Fruit fly (Drosophila melanogaster) whole organism, embryonic: ENCODE data around the gene CG17786.
A peak's percentile ranks its signal among the peaks of the same experiment; 100 is the strongest.

Experiments used
- CG11093 ChIP-seq: fragments of 200-800 bp; sonication (Bioruptor generic); IDR thresholded peaks from 3 replicates; pipeline ENCODE4 v1.3.6; 2022; ENCODE audit warnings: missing biosample characterization, missing genetic modification characterization
- CG11247 ChIP-seq: fragments of 200-800 bp; sonication (Bioruptor generic); IDR thresholded peaks from 2 replicates; pipeline ENCODE4 v1.3.6; 2022; ENCODE audit warnings: missing biosample characterization, missing genetic modification characterization
- CG11456 ChIP-seq: fragments of 200-800 bp; sonication (Bioruptor generic); IDR thresholded peaks from 3 replicates; pipeline ENCODE4 v1.3.6; 2022; ENCODE audit warnings: missing biosample characterization, missing genetic modification characterization
- CG11560 ChIP-seq: fragments of 200-800 bp; sonication (Bioruptor generic); IDR thresholded peaks from 3 replicates; pipeline ENCODE4 v1.3.6; 2022; ENCODE audit warnings: missing biosample characterization, missing genetic modification characterization
- CG13424 ChIP-seq: fragments of 200-800 bp; sonication (Bioruptor generic); optimal IDR thresholded peaks from 2 replicates; lab custom pipeline; 2019; ENCODE audit warnings: missing biosample characterization, mild to moderate bottlenecking, missing genetic modification characterization, moderate library complexity
- CG13624 ChIP-seq: fragments of 200-800 bp; sonication (Bioruptor generic); optimal IDR thresholded peaks from 2 replicates; lab custom pipeline; 2016; ENCODE audit warnings: missing biosample characterization, missing genetic modification characterization
- CG17359 ChIP-seq: fragments of 200-800 bp; sonication (Bioruptor generic); optimal IDR thresholded peaks from 3 replicates; lab custom pipeline; 2018; ENCODE audit warnings: missing biosample characterization, mild to moderate bottlenecking, missing genetic modification characterization, moderate library complexity
- CG2116 ChIP-seq: fragments of 200-800 bp; sonication (Bioruptor generic); optimal IDR thresholded peaks from 3 replicates; lab custom pipeline; 2018; ENCODE audit warnings: missing biosample characterization, mild to moderate bottlenecking, missing genetic modification characterization
- CG2875 ChIP-seq: fragments of 200-800 bp; sonication (Bioruptor generic); optimal IDR thresholded peaks from 2 replicates; lab custom pipeline; 2017; ENCODE audit warnings: missing biosample characterization, mild to moderate bottlenecking, missing genetic modification characterization, missing genetic modification reagents
- CG30020 ChIP-seq: fragments of 200-800 bp; optimal IDR thresholded peaks from 2 replicates; lab custom pipeline; 2019; ENCODE audit warnings: missing biosample characterization, mild to moderate bottlenecking, missing genetic modification characterization, moderate library complexity
- CG30403 ChIP-seq: fragments of 200-800 bp; sonication (Bioruptor generic); optimal IDR thresholded peaks from 3 replicates; lab custom pipeline; 2016; ENCODE audit warnings: missing biosample characterization, missing genetic modification characterization
- CG31441 ChIP-seq: fragments of 200-800 bp; sonication (Bioruptor generic); IDR thresholded peaks from 2 replicates; pipeline ENCODE4 v1.3.6; 2022; ENCODE audit warnings: missing biosample characterization, missing genetic modification characterization
- CG4424 ChIP-seq: fragments of 200-800 bp; sonication (Bioruptor generic); optimal IDR thresholded peaks from 3 replicates; lab custom pipeline; 2016; ENCODE audit warnings: missing biosample characterization, missing genetic modification characterization
- CG5953 ChIP-seq: fragments of 200-800 bp; sonication (Bioruptor generic); IDR thresholded peaks from 2 replicates; pipeline ENCODE4 v1.3.6; 2022; ENCODE audit warnings: missing biosample characterization, missing genetic modification characterization
- CG6254 ChIP-seq: fragments of 200-800 bp; sonication (Bioruptor generic); optimal IDR thresholded peaks from 3 replicates; lab custom pipeline; 2017; ENCODE audit warnings: mild to moderate bottlenecking, missing biosample characterization, missing genetic modification reagents, missing genetic modification characterization
- CG7357 ChIP-seq: fragments of 200-800 bp; sonication (Bioruptor generic); IDR thresholded peaks from 3 replicates; pipeline ENCODE4 v1.3.6; 2022; ENCODE audit warnings: missing biosample characterization, missing genetic modification characterization
- CG7786 ChIP-seq: fragments of 200-800 bp; sonication (Bioruptor generic); optimal IDR thresholded peaks from 2 replicates; lab custom pipeline; 2016; ENCODE audit warnings: missing biosample characterization, missing genetic modification characterization
- CG8388 ChIP-seq: fragments of 200-800 bp; sonication (Bioruptor generic); optimal IDR thresholded peaks from 2 replicates; lab custom pipeline; 2019; ENCODE audit warnings: missing biosample characterization, mild to moderate bottlenecking, missing genetic modification characterization, moderate library complexity
- CG8944 ChIP-seq: fragments of 200-800 bp; sonication (Bioruptor generic); optimal IDR thresholded peaks from 3 replicates; lab custom pipeline; 2016; ENCODE audit warnings: missing biosample characterization, missing genetic modification characterization
- CG9437 ChIP-seq: fragments of 200-800 bp; sonication (Bioruptor generic); optimal IDR thresholded peaks from 2 replicates; lab custom pipeline; 2018; ENCODE audit warnings: missing biosample characterization, mild to moderate bottlenecking, missing genetic modification characterization
- CoRest ChIP-seq: fragments of 200-800 bp; sonication (Bioruptor generic); optimal IDR thresholded peaks from 3 replicates; lab custom pipeline; 2018; ENCODE audit warnings: missing biosample characterization, mild to moderate bottlenecking, missing genetic modification characterization, moderate library complexity
- Doc2 ChIP-seq: fragments of 200-800 bp; sonication (Bioruptor generic); IDR thresholded peaks from 2 replicates; pipeline ENCODE4 v1.3.6; 2022; ENCODE audit warnings: missing biosample characterization, missing genetic modification characterization
- Eip74EF ChIP-seq, 2 experiments: fragments of 200-800 bp in 1 of 2; fragments of >200 bp in 1 of 2; sonication (Bioruptor generic) in 1 of 2; optimal IDR thresholded peaks; 2 replicates each; lab custom pipeline; 2017 to 2019; ENCODE audit warnings: missing biosample characterization in 2 of 2, missing genetic modification characterization in 2 of 2, mild to moderate bottlenecking in 1 of 2, moderate library complexity in 1 of 2
- Gsc ChIP-seq: fragments of 200-800 bp; sonication (Bioruptor generic); IDR thresholded peaks from 2 replicates; pipeline ENCODE4 v1.3.6; 2022; ENCODE audit warnings: missing biosample characterization, missing genetic modification characterization
- HLH54F ChIP-seq: fragments of 200-800 bp; sonication (Bioruptor generic); optimal IDR thresholded peaks from 3 replicates; lab custom pipeline; 2016; ENCODE audit warnings: missing biosample characterization, missing genetic modification characterization
- Hmx ChIP-seq: fragments of 200-800 bp; sonication (Bioruptor generic); optimal IDR thresholded peaks from 2 replicates; lab custom pipeline; 2016; ENCODE audit warnings: missing biosample characterization, missing genetic modification characterization
- Hr78 ChIP-seq, 2 experiments: fragments of 200-800 bp in 1 of 2; fragments of >200 bp in 1 of 2; sonication (Bioruptor generic) in 1 of 2; optimal IDR thresholded peaks; 2 replicates each; lab custom pipeline; 2017 to 2019; ENCODE audit warnings: missing biosample characterization in 2 of 2, missing genetic modification characterization in 2 of 2, mild to moderate bottlenecking in 1 of 2, moderate library complexity in 1 of 2
- Lhr ChIP-seq: fragments of 200-800 bp; sonication (Bioruptor generic); optimal IDR thresholded peaks from 3 replicates; lab custom pipeline; 2017; ENCODE audit warnings: mild to moderate bottlenecking, missing biosample characterization, missing genetic modification reagents, missing genetic modification characterization
- Side ChIP-seq: fragments of 200-800 bp; sonication (Bioruptor generic); optimal IDR thresholded peaks from 2 replicates; lab custom pipeline; 2016; ENCODE audit warnings: missing biosample characterization, missing genetic modification characterization
- Sry-δ ChIP-seq: fragments of 200-800 bp; sonication (Bioruptor generic); optimal IDR thresholded peaks from 2 replicates; lab custom pipeline; 2016; ENCODE audit warnings: missing biosample characterization, missing genetic modification characterization
- amos ChIP-seq: fragments of 200-800 bp; sonication (Bioruptor generic); IDR thresholded peaks from 2 replicates; pipeline ENCODE4 v1.3.6; 2022; ENCODE audit warnings: missing biosample characterization, missing genetic modification characterization; ENCODE audit not compliant: partially characterized antibody
- bbx ChIP-seq: fragments of 200-800 bp; sonication (Bioruptor generic); IDR thresholded peaks from 2 replicates; pipeline ENCODE4 v1.3.6; 2022; ENCODE audit warnings: missing biosample characterization, missing genetic modification characterization; ENCODE audit not compliant: partially characterized antibody
- cas ChIP-seq: fragments of 200-800 bp; sonication (Bioruptor generic); IDR thresholded peaks from 2 replicates; pipeline ENCODE4 v1.3.6; 2022; ENCODE audit warnings: missing biosample characterization, missing genetic modification characterization
- cwo ChIP-seq: fragments of 200-800 bp; sonication (Bioruptor generic); optimal IDR thresholded peaks from 3 replicates; lab custom pipeline; 2017; ENCODE audit warnings: missing biosample characterization, missing genetic modification characterization, mild to moderate bottlenecking, moderate library complexity, missing genetic modification reagents
- dan ChIP-seq: fragments of 200-800 bp; sonication (Bioruptor generic); IDR thresholded peaks from 2 replicates; pipeline ENCODE4 v1.3.6; 2022; ENCODE audit warnings: missing biosample characterization, missing genetic modification characterization
- dmrt11E ChIP-seq: fragments of 200-800 bp; sonication (Bioruptor generic); optimal IDR thresholded peaks from 3 replicates; lab custom pipeline; 2018; ENCODE audit warnings: missing biosample characterization, mild to moderate bottlenecking, missing genetic modification characterization, moderate library complexity
- eyg ChIP-seq: fragments of 200-800 bp; sonication (Bioruptor generic); optimal IDR thresholded peaks from 3 replicates; lab custom pipeline; 2016; ENCODE audit warnings: missing biosample characterization, missing genetic modification characterization
- fu2 ChIP-seq: fragments of 200-800 bp; sonication (Bioruptor generic); optimal IDR thresholded peaks from 2 replicates; lab custom pipeline; 2016; ENCODE audit warnings: missing biosample characterization, missing genetic modification characterization
- gfzf ChIP-seq: fragments of 200-800 bp; sonication (Bioruptor generic); optimal IDR thresholded peaks from 2 replicates; lab custom pipeline; 2016; ENCODE audit warnings: missing biosample characterization, mild to moderate bottlenecking, missing genetic modification characterization, moderate library complexity
- h ChIP-seq: fragments of >200 bp; optimal IDR thresholded peaks from 2 replicates; lab custom pipeline; 2017
- hth ChIP-seq: fragments of >200 bp; optimal IDR thresholded peaks from 2 replicates; lab custom pipeline; 2017; ENCODE audit warnings: inconsistent platforms
- jigr1 ChIP-seq: fragments of 200-800 bp; sonication (Bioruptor generic); IDR thresholded peaks from 3 replicates; pipeline ENCODE4 v1.3.6; 2022; ENCODE audit warnings: missing biosample characterization, missing genetic modification characterization
- kah ChIP-seq: fragments of 200-800 bp; sonication (Bioruptor generic); optimal IDR thresholded peaks from 2 replicates; lab custom pipeline; 2018; ENCODE audit warnings: missing biosample characterization, mild to moderate bottlenecking, missing genetic modification characterization
- kay ChIP-seq: fragments of 200-800 bp; sonication (Bioruptor generic); optimal IDR thresholded peaks from 2 replicates; lab custom pipeline; 2016; ENCODE audit warnings: missing biosample characterization, missing genetic modification characterization
- otp ChIP-seq: fragments of 200-800 bp; sonication (Bioruptor generic); IDR thresholded peaks from 3 replicates; pipeline ENCODE4, ENCODE4 v1.3.6; 2022; ENCODE audit warnings: missing biosample characterization, missing genetic modification characterization
- row ChIP-seq: fragments of 200-800 bp; sonication (Bioruptor generic); IDR thresholded peaks from 3 replicates; pipeline ENCODE4 v1.3.6; 2022; ENCODE audit warnings: missing biosample characterization, missing genetic modification characterization
- slp2 ChIP-seq: fragments of 200-800 bp; sonication (Bioruptor generic); optimal IDR thresholded peaks from 2 replicates; lab custom pipeline; 2016; ENCODE audit warnings: missing biosample characterization, missing genetic modification characterization
- tap ChIP-seq: fragments of 200-800 bp; optimal IDR thresholded peaks from 3 replicates; lab custom pipeline; 2019; ENCODE audit warnings: missing biosample characterization, mild to moderate bottlenecking, missing genetic modification characterization, moderate library complexity
- wek ChIP-seq: fragments of 200-800 bp; sonication (Bioruptor generic); optimal IDR thresholded peaks from 3 replicates; lab custom pipeline; 2018; ENCODE audit warnings: missing biosample characterization, mild to moderate bottlenecking, missing genetic modification characterization, moderate library complexity
- yki ChIP-seq: fragments of >200 bp; optimal IDR thresholded peaks from 3 replicates; lab custom pipeline; 2018

Gene CG17786

DNA sequence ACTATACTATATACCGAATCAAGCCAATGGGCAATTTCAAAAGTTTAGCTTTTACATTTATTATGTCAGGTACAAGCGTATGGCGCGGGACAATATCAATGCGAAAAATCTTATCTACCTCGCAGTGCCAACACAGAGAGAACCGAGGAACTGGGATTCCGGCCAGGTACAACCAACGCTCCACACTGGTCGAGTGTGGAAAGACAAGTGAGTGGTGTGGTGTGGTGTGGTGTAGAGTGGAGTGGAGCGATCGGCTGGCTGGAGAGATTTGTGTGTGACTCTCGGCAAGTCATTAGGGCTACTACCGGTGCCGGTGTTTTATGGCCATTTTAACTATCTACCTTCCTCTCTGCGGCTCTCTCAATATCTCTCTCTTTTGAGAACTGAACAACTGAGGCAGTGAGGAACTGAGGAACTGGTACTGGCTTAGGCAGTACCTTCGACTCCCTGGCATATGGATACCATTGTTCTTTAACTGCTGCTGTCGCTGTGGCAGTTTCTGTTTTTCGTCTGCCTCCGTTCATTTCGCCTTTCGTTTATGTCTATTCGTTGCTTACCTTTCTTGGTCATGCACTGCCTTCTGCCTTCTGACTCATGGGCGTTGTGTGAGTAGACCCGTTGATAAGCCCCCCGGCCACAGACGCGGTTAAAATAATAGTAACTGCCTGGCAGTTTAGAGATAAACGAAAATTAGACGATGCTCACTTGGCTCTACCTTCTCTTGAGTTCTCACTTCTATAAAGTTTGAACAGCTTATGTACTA lies 40.9 kb upstream of the CG17786 start (continued):
- peak; percentile 86 for TF ChIP-seq CG2875 (GFP tag; lab: Kevin White, UChicago)
- TF ChIP-seq otp (GFP tag; lab: Robert Waterston, UW) = peak; percentile 91
- TF ChIP-seq CG7357 (GFP tag; lab: Robert Waterston, UW) = peak; percentile 73
- TF ChIP-seq jigr1 (GFP tag; lab: Robert Waterston, UW) = peak; percentile 49; the same call in 2 of the 3 replicates
- TF ChIP-seq CG30020 (tag; lab: Kevin White, UChicago) = peak; percentile 30
- TF ChIP-seq CG13424 (tag; lab: Kevin White, UChicago) = peak; percentile 86
- peak; percentile 88 for TF ChIP-seq CG6254 (GFP tag; lab: Kevin White, UChicago)
- TF ChIP-seq Eip74EF (GFP tag; optimal IDR thresholded peaks at IDR 0.05; lab: Kevin White, UChicago) = peak in 1 of 2 experiments; percentile 69
- TF ChIP-seq CG2116 (GFP tag; lab: Kevin White, UChicago) = peak; percentile 57
- no peak for TF ChIP-seq gfzf (GFP tag; lab: Kevin White, UChicago)
- peak; percentile 91 for TF ChIP-seq CG31441 (GFP tag; lab: Robert Waterston, UW)
- TF ChIP-seq Hr78 (GFP tag; optimal IDR thresholded peaks at IDR 0.05; lab: Kevin White, UChicago) = peak in 1 of 2 experiments; percentile 73
- TF ChIP-seq amos (GFP tag; lab: Robert Waterston, UW) = no peak
- peak; percentile 88 for TF ChIP-seq CG4424 (GFP tag; lab: Kevin White, UChicago)
- TF ChIP-seq CG8388 (GFP tag; lab: Kevin White, UChicago) = peak; percentile 85
- TF ChIP-seq CG11093 (GFP tag; lab: Robert Waterston, UW) = peak; percentile 87
- peak; percentile 87 for TF ChIP-seq CG11247 (GFP tag; lab: Robert Waterston, UW)
- TF ChIP-seq h (lab: Kevin White, UChicago) = no peak
- TF ChIP-seq fu2 (GFP tag; lab: Kevin White, UChicago) = peak; percentile 86
- TF ChIP-seq cas = peak; percentile 44; the same call in 1 of the 2 replicates
- peak; percentile 87 for TF ChIP-seq HLH54F (GFP tag; lab: Kevin White, UChicago)
- peak; percentile 86 for TF ChIP-seq cwo (GFP tag; lab: Kevin White, UChicago)
- peak; percentile 67 for TF ChIP-seq wek (GFP tag; lab: Kevin White, UChicago)
- 0 out of 2 replicates have a peak, but pooled peaks have one; percentile 18 for TF ChIP-seq Gsc (GFP tag; lab: Robert Waterston, UW)
- TF ChIP-seq bbx (GFP tag; lab: Robert Waterston, UW) = 0 out of 2 replicates have a peak, but pooled peaks have one; percentile 41
- TF ChIP-seq Lhr (GFP tag; lab: Kevin White, UChicago) = no peak
- TF ChIP-seq CG9437 (GFP tag; lab: Kevin White, UChicago) = peak; percentile 71
- peak; percentile 89 for TF ChIP-seq tap (tag; lab: Kevin White, UChicago)
- TF ChIP-seq CG13624 (GFP tag; lab: Kevin White, UChicago) = peak; percentile 89
- no peak for TF ChIP-seq hth
- peak; percentile 49 for TF ChIP-seq Sry-δ
- TF ChIP-seq CG11560 = peak; percentile 70
- TF ChIP-seq CG17359 (tag; lab: Kevin White, UChicago) = peak; percentile 90
- TF ChIP-seq CG11456 (GFP tag; lab: Robert Waterston, UW) = peak; percentile 91
- TF ChIP-seq eyg = peak; percentile 69
- TF ChIP-seq CG5953 (GFP tag; lab: Robert Waterston, UW) = peak; percentile 80
- TF ChIP-seq slp2 (GFP tag; lab: Kevin White, UChicago) = peak; percentile 84
- TF ChIP-seq dmrt11E (tag; lab: Kevin White, UChicago) = peak; percentile 87
- TF ChIP-seq CG7786 = peak; percentile 95
- no peak for TF ChIP-seq yki
- peak; percentile 93 for TF ChIP-seq Side (GFP tag; lab: Kevin White, UChicago)
- peak; percentile 89 for TF ChIP-seq CoRest (tag; lab: Kevin White, UChicago)
- peak; percentile 82 for TF ChIP-seq CG8944
- TF ChIP-seq Doc2 (GFP tag; lab: Robert Waterston, UW) = no peak
- TF ChIP-seq kay (GFP tag; lab: Kevin White, UChicago) = peak; percentile 92
- TF ChIP-seq dan (GFP tag; lab: Robert Waterston, UW) = peak; percentile 60; the same call in 1 of the 2 replicates
- peak; percentile 82 for TF ChIP-seq Hmx (GFP tag; lab: Kevin White, UChicago)
- TF ChIP-seq kah (GFP tag; lab: Kevin White, UChicago) = peak; percentile 50
- peak; percentile 90 for TF ChIP-seq CG30403 (GFP tag; lab: Kevin White, UChicago)
- peak; percentile 89 for TF ChIP-seq row (GFP tag; lab: Robert Waterston, UW)
